Fruit fly (Drosophila melanogaster) whole organism, prepupa: Measurements from ENCODE around the gene CG33332.
A peak's percentile ranks its signal among the peaks of the same experiment; 100 is the strongest.

ENCODE experiments used
- CG16779 ChIP-seq: fragments of 200-800 bp; sonication (Bioruptor generic); optimal IDR thresholded peaks from 3 replicates; lab custom pipeline; 2017; ENCODE audit warnings: missing biosample characterization, mild to moderate bottlenecking, missing genetic modification characterization
- CG32006 ChIP-seq: fragments of 200-800 bp; sonication (Bioruptor generic); optimal IDR thresholded peaks from 3 replicates; lab custom pipeline; 2017; ENCODE audit warnings: missing biosample characterization, mild to moderate bottlenecking, missing genetic modification characterization
- CG3919 ChIP-seq: fragments of 200-800 bp; sonication (Bioruptor generic); optimal IDR thresholded peaks from 3 replicates; lab custom pipeline; 2016; ENCODE audit warnings: missing biosample characterization, missing genetic modification characterization
- CG8632 ChIP-seq: fragments of 200-800 bp; sonication (Bioruptor generic); optimal IDR thresholded peaks from 3 replicates; lab custom pipeline; 2016; ENCODE audit warnings: missing biosample characterization, missing genetic modification characterization
- Met ChIP-seq: fragments of 200-800 bp; sonication (Bioruptor generic); optimal IDR thresholded peaks from 3 replicates; lab custom pipeline; 2016; ENCODE audit warnings: missing biosample characterization, missing genetic modification characterization
- fd85E ChIP-seq: fragments of 200-800 bp; sonication (Bioruptor generic); optimal IDR thresholded peaks from 3 replicates; lab custom pipeline; 2016; ENCODE audit warnings: missing biosample characterization, missing genetic modification characterization
- fkh ChIP-seq: fragments of 200-800 bp; sonication (Bioruptor generic); optimal IDR thresholded peaks from 3 replicates; lab custom pipeline; 2017; ENCODE audit warnings: missing biosample characterization, mild to moderate bottlenecking, missing genetic modification characterization, moderate library complexity
- lz ChIP-seq: fragments of 200-800 bp; sonication (Bioruptor generic); optimal IDR thresholded peaks from 3 replicates; lab custom pipeline; 2016; ENCODE audit warnings: missing biosample characterization, missing genetic modification characterization
- spab ChIP-seq: fragments of 200-800 bp; sonication (Bioruptor generic); optimal IDR thresholded peaks from 2 replicates; lab custom pipeline; 2017; ENCODE audit warnings: missing biosample characterization, mild to moderate bottlenecking, missing genetic modification characterization, missing genetic modification reagents
- vri ChIP-seq: fragments of 200-800 bp; sonication (Bioruptor generic); optimal IDR thresholded peaks from 3 replicates; lab custom pipeline; 2016; ENCODE audit warnings: missing biosample characterization, mild to moderate bottlenecking, missing genetic modification characterization

Gene CG33332

DNA sequence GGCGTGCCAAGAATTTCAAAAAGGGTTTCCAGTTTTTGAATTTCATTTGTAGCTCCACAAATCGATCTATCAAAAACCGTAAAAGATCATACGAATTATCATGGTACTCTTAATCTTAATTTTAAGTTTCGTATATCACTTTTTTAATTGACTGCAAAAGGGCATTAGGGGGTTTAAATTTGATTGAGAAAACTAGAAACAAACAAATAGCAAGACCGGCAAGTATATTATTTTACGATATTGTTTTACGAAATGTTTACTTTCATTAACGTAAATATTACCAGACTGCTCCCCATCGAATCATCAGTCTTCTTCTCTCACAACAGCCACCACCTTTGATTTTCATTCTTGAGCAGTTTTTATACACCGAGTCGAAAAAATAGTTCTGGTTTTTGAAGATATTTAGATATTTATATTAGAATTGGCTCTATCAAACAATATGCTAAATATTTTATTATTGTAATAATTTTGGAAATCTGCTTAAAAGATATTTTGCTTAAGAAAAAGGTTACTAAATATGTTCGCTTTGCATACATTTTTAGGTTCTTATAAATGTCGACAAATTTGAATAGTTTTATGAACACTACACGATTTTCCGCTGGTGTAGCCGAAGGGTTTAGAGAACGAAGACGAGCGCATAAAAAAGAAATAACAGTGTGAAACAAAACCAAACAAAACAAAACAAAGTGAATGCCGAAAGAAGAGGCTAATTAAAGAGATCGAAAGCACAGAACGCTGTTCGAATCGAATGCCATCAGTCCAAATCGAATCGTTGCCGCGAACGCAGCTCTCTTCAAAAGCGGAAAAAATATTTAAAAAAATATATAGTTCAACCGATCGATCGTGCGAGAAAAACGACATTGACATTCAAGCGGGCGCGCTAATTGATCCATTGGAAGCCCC, 31.9 kb downstream of the CG33332 start, which contains the start of gene Sdr (continued):
- TF ChIP-seq fkh (no peak), spab (peak; percentile 11), CG16779 (tag; lab: Kevin White, UChicago) (no peak), CG32006 (peak; percentile 13), CG3919 (GFP tag; lab: Kevin White, UChicago) (peak; percentile 42), vri (peak; percentile 35), CG8632 (peak; percentile 49), lz (GFP tag; lab: Kevin White, UChicago) (peak; percentile 48), Met (GFP tag; lab: Kevin White, UChicago) (peak; percentile 68), fd85E (GFP tag; lab: Kevin White, UChicago) (no peak)
- TF ChIP-seq, all 60 proteins: peak for 41
